Worm (Caenorhabditis elegans): Measurements from ENCODE around the gene C18B2.2.

The C18B2.2 gene

ce11 chrX:3602622-3603021, 20.6 kb upstream of the C18B2.2 start:
- TF ChIP-seq sptf-2 (GFP tag; optimal IDR thresholded peaks at IDR 0.05) = no peak
- TF ChIP-seq rpc-1 (optimal IDR thresholded peaks at IDR 0.05) = no peak
- no peak for TF ChIP-seq rpc-1 (tag; optimal IDR thresholded peaks at IDR 0.05)
- TF ChIP-seq B0035.1 (tag; optimal IDR thresholded peaks at IDR 0.05) = no peak
- TF ChIP-seq ztf-28 (GFP tag; IDR thresholded peaks at IDR 0.05) = no peak
- TF ChIP-seq unc-130 (GFP tag; optimal IDR thresholded peaks at IDR 0.05) = no peak
- TF ChIP-seq attf-3 (GFP tag; conservative IDR thresholded peaks at IDR 0.05) = no peak
- TF ChIP-seq nhr-80 (tag; optimal IDR thresholded peaks at IDR 0.05) = no peak
- no peak for TF ChIP-seq hmg-20 (GFP tag; IDR thresholded peaks at IDR 0.05)
- no peak for TF ChIP-seq dox-1 (GFP tag; IDR thresholded peaks at IDR 0.05)
- no peak for TF ChIP-seq Y53F4B.3 (GFP tag; IDR thresholded peaks at IDR 0.05)
- no peak for TF ChIP-seq C17E4.6 (GFP tag; IDR thresholded peaks at IDR 0.05)
- no peak for TF ChIP-seq akir-1 (GFP tag; optimal IDR thresholded peaks at IDR 0.05)
- no peak for TF ChIP-seq repo-1 (tag; optimal IDR thresholded peaks at IDR 0.05)
- no peak for TF ChIP-seq ztf-6 (GFP tag; IDR thresholded peaks at IDR 0.05)
- no peak for TF ChIP-seq madf-10 (tag; optimal IDR thresholded peaks at IDR 0.05)
- no peak for TF ChIP-seq Y53G8AR.9 (GFP tag; conservative IDR thresholded peaks at IDR 0.05)
- TF ChIP-seq egrh-3 (GFP tag; IDR thresholded peaks at IDR 0.05) = no peak
- TF ChIP-seq let-607 (tag; optimal IDR thresholded peaks at IDR 0.05) = no peak
- no peak for TF ChIP-seq snpc-4 (GFP tag; optimal IDR thresholded peaks at IDR 0.05)
- no peak for TF ChIP-seq snpc-4 (tag; optimal IDR thresholded peaks at IDR 0.05)

ce11 chrX:3605727-3606126, 17.5 kb upstream of the C18B2.2 start, which contains the start of gene C18B2.4:
Gene C18B2.4, minus strand, starts transcription at chrX:3605741.
- no peak for TF ChIP-seq sea-2 (GFP tag; IDR thresholded peaks at IDR 0.05)
- TF ChIP-seq hlh-26 (GFP tag; conservative IDR thresholded peaks at IDR 0.05) = no peak
- TF ChIP-seq lag-1 (GFP tag; IDR thresholded peaks at IDR 0.05) = no peak
- no peak for TF ChIP-seq mxl-1 (tag; optimal IDR thresholded peaks at IDR 0.05)
- TF ChIP-seq lin-26 (GFP tag; IDR thresholded peaks at IDR 0.05) = 0 out of 2 replicates have a peak, but pooled peaks have one; percentile 34
- no peak for TF ChIP-seq mel-28 (tag; optimal IDR thresholded peaks at IDR 0.05; ENCODE audit: borderline replicate concordance)
- TF ChIP-seq tlf-1 (GFP tag; optimal IDR thresholded peaks at IDR 0.05) = peak; percentile 20
- TF ChIP-seq F52B5.7 (tag; optimal IDR thresholded peaks at IDR 0.05) = no peak
- TF ChIP-seq ztf-28 (GFP tag; IDR thresholded peaks at IDR 0.05) = no peak
- TF ChIP-seq ceh-79 (tag; optimal IDR thresholded peaks at IDR 0.05) = no peak
- no peak for TF ChIP-seq zim-3 (tag; optimal IDR thresholded peaks at IDR 0.05)
- TF ChIP-seq cebp-2 (GFP tag; IDR thresholded peaks at IDR 0.05) = no peak
- TF ChIP-seq B0336.3 (GFP tag; IDR thresholded peaks at IDR 0.05) = peak; percentile 61; the same call in 1 of the 2 replicates
- no peak for TF ChIP-seq xnd-1 (tag; optimal IDR thresholded peaks at IDR 0.05)
- no peak for TF ChIP-seq ztf-25 (GFP tag; IDR thresholded peaks at IDR 0.05)
- TF ChIP-seq madf-8 (GFP tag; conservative IDR thresholded peaks at IDR 0.05) = no peak
- TF ChIP-seq madf-6 (GFP tag; IDR thresholded peaks at IDR 0.05) = no peak
- TF ChIP-seq K12H6.12 (tag; optimal IDR thresholded peaks at IDR 0.05) = peak; percentile 32
- TF ChIP-seq tbp1 (GFP tag; optimal IDR thresholded peaks at IDR 0.05) = peak; percentile 42
- TF ChIP-seq ZK185.1 (tag; optimal IDR thresholded peaks at IDR 0.05; ENCODE audit: poor library complexity, severe bottlenecking) = peak; percentile 64
- TF ChIP-seq hmg-20 (GFP tag; IDR thresholded peaks at IDR 0.05) = no peak
- TF ChIP-seq F23B12.7 (tag; optimal IDR thresholded peaks at IDR 0.05; ENCODE audit: insufficient read depth) = no peak
- peak; percentile 30 for TF ChIP-seq chd-7 (tag; optimal IDR thresholded peaks at IDR 0.05)
- TF ChIP-seq attf-3 (GFP tag; conservative IDR thresholded peaks at IDR 0.05) = no peak
- TF ChIP-seq nfyb-1 (GFP tag; IDR thresholded peaks at IDR 0.05) = peak; percentile 57; the same call in 1 of the 2 replicates
- no peak for TF ChIP-seq bed-1 (GFP tag; IDR thresholded peaks at IDR 0.05)
- TF ChIP-seq nhr-179 (tag; optimal IDR thresholded peaks at IDR 0.05) = no peak
- no peak for TF ChIP-seq Y95B8A.8 (GFP tag; IDR thresholded peaks at IDR 0.05)
- no peak for TF ChIP-seq hrde-1 (tag; optimal IDR thresholded peaks at IDR 0.05; ENCODE audit: borderline replicate concordance)
- TF ChIP-seq bed-2 (GFP tag; IDR thresholded peaks at IDR 0.05) = no peak
- no peak for TF ChIP-seq dpl-1 (GFP tag; optimal IDR thresholded peaks at IDR 0.05)
- TF ChIP-seq egl-18 (GFP tag; IDR thresholded peaks at IDR 0.05) = no peak

Data from whole organism, young adult.